Worm (Caenorhabditis elegans): Measurements from ENCODE around the gene ZK185.5.

ZK185.5 gene

ce11 chrIV:4551562-4551961 is 5.8 kb upstream of the ZK185.5 start:
- TF ChIP-seq unc-62 (GFP tag; optimal IDR thresholded peaks at IDR 0.05) = no peak
- no peak for TF ChIP-seq nhr-10 (tag; optimal IDR thresholded peaks at IDR 0.05)
- TF ChIP-seq ama-1 (optimal IDR thresholded peaks at IDR 0.05) = no peak
- no peak for TF ChIP-seq gmeb-1 (tag; optimal IDR thresholded peaks at IDR 0.05)
- no peak for TF ChIP-seq lsy-2 (tag; optimal IDR thresholded peaks at IDR 0.05)
- TF ChIP-seq ztf-11 (tag; optimal IDR thresholded peaks at IDR 0.05) = no peak
- TF ChIP-seq R02D3.7 (tag; optimal IDR thresholded peaks at IDR 0.05) = no peak
- TF ChIP-seq lin-13 (GFP tag; optimal IDR thresholded peaks at IDR 0.05) = no peak
- no peak for TF ChIP-seq snpc-4 (tag; optimal IDR thresholded peaks at IDR 0.05)
- TF ChIP-seq ztf-1 (GFP tag; conservative IDR thresholded peaks at IDR 0.05) = no peak
- TF ChIP-seq Y55F3AM.14 (GFP tag; optimal IDR thresholded peaks at IDR 0.05) = no peak
- TF ChIP-seq crh-2 (tag; optimal IDR thresholded peaks at IDR 0.05) = no peak
- no peak for TF ChIP-seq blmp-1 (tag; optimal IDR thresholded peaks at IDR 0.05; ENCODE audit: insufficient read depth)
- no peak for TF ChIP-seq skn-1 (tag; optimal IDR thresholded peaks at IDR 0.05)

ce11 chrIV:4548253-4548652 is 2.5 kb upstream of the ZK185.5 start, which contains the start of gene ZK185.1:
TSS of gene ZK185.1 (plus strand) at chrIV:4548553.
- TF ChIP-seq elt-3 (tag; optimal IDR thresholded peaks at IDR 0.05) (no peak), lin-13 (GFP tag; optimal IDR thresholded peaks at IDR 0.05) (no peak), nhr-25 (tag; optimal IDR thresholded peaks at IDR 0.05) (no peak), ZK546.5 (tag; optimal IDR thresholded peaks at IDR 0.05) (no peak), unc-55 (GFP tag; optimal IDR thresholded peaks at IDR 0.05) (no peak), ztf-1 (GFP tag; conservative IDR thresholded peaks at IDR 0.05) (no peak), mbf-1 (tag; optimal IDR thresholded peaks at IDR 0.05) (no peak), crh-2 (tag; optimal IDR thresholded peaks at IDR 0.05) (no peak), elt-1 (tag; optimal IDR thresholded peaks at IDR 0.05) (no peak), dmd-4 (tag; optimal IDR thresholded peaks at IDR 0.05) (no peak), aly-2 (tag; optimal IDR thresholded peaks at IDR 0.05) (no peak), Y55F3AM.14 (GFP tag; optimal IDR thresholded peaks at IDR 0.05) (no peak), nhr-21 (tag; optimal IDR thresholded peaks at IDR 0.05) (no peak), nhr-10 (tag; optimal IDR thresholded peaks at IDR 0.05) (no peak), nhr-77 (tag; optimal IDR thresholded peaks at IDR 0.05) (no peak), R02D3.7 (tag; optimal IDR thresholded peaks at IDR 0.05) (no peak)

- TF ChIP-seq Y55F3AM.14 (GFP tag; optimal IDR thresholded peaks at IDR 0.05) = no peak
- no peak for TF ChIP-seq mdl-1 (tag; optimal IDR thresholded peaks at IDR 0.05)
- TF ChIP-seq crh-2 (tag; optimal IDR thresholded peaks at IDR 0.05) = peak; percentile 56
- peak; percentile 45 for TF ChIP-seq fos-1 (tag; optimal IDR thresholded peaks at IDR 0.05)
Measured at ce11 chrIV:4544215-4544614, 1.5 kb downstream of the ZK185.5 start.

- TF ChIP-seq nhr-6 (tag; optimal IDR thresholded peaks at IDR 0.05) = no peak
- TF ChIP-seq mdl-1 (tag; optimal IDR thresholded peaks at IDR 0.05) = no peak
- no peak for TF ChIP-seq elt-1 (tag; optimal IDR thresholded peaks at IDR 0.05)
- no peak for TF ChIP-seq sem-4 (tag; optimal IDR thresholded peaks at IDR 0.05)
- TF ChIP-seq nhr-77 (tag; optimal IDR thresholded peaks at IDR 0.05) = no peak
- TF ChIP-seq peb-1 (tag; optimal IDR thresholded peaks at IDR 0.05) = no peak
- no peak for TF ChIP-seq elt-3 (tag; optimal IDR thresholded peaks at IDR 0.05)
- no peak for TF ChIP-seq ama-1 (optimal IDR thresholded peaks at IDR 0.05)
- no peak for TF ChIP-seq ztf-1 (GFP tag; conservative IDR thresholded peaks at IDR 0.05)
- no peak for TF ChIP-seq nhr-25 (tag; optimal IDR thresholded peaks at IDR 0.05)
- TF ChIP-seq fos-1 (tag; optimal IDR thresholded peaks at IDR 0.05) = no peak
- TF ChIP-seq nhr-21 (tag; optimal IDR thresholded peaks at IDR 0.05) = no peak
- no peak for TF ChIP-seq lin-11 (tag; optimal IDR thresholded peaks at IDR 0.05)
- no peak for TF ChIP-seq lin-39 (tag; optimal IDR thresholded peaks at IDR 0.05)
Measured at ce11 chrIV:4542972-4543371, 2.7 kb downstream of the ZK185.5 start.

- TF ChIP-seq sma-9 (GFP tag; optimal IDR thresholded peaks at IDR 0.05) = no peak
- no peak for TF ChIP-seq sma-9 (tag; optimal IDR thresholded peaks at IDR 0.05)
- no peak for TF ChIP-seq lsy-2 (tag; optimal IDR thresholded peaks at IDR 0.05)
- TF ChIP-seq unc-55 (GFP tag; optimal IDR thresholded peaks at IDR 0.05) = no peak
- TF ChIP-seq sem-4 (tag; optimal IDR thresholded peaks at IDR 0.05) = no peak
- TF ChIP-seq Y55F3AM.14 (GFP tag; optimal IDR thresholded peaks at IDR 0.05) = no peak
- TF ChIP-seq nhr-10 (tag; optimal IDR thresholded peaks at IDR 0.05) = no peak
Measured at ce11 chrIV:4541195-4541594, 4.5 kb downstream of the ZK185.5 start.
